Fruit fly (Drosophila melanogaster) whole organism, embryonic: ENCODE measurements around the gene Lrch.

Experiments used
- ATbp ChIP-seq: fragments of 200-800 bp; sonication (Bioruptor generic); optimal IDR thresholded peaks from 2 replicates; lab custom pipeline; 2017; ENCODE audit warnings: missing biosample characterization, mild to moderate bottlenecking, missing genetic modification characterization, missing genetic modification reagents
- Adf1 ChIP-seq: fragments of 200-800 bp; sonication (Bioruptor generic); IDR thresholded peaks from 2 replicates; pipeline ENCODE4 v1.3.6; 2022; ENCODE audit warnings: missing biosample characterization, missing genetic modification characterization
- Aef1 ChIP-seq: fragments of 200-800 bp; sonication (Bioruptor generic); IDR thresholded peaks from 3 replicates; pipeline ENCODE4 v1.3.6; 2022; ENCODE audit warnings: missing biosample characterization, missing genetic modification characterization
- CG10959 ChIP-seq: fragments of 200-800 bp; sonication (Bioruptor generic); IDR thresholded peaks from 2 replicates; pipeline ENCODE4 v1.3.6; 2022; ENCODE audit warnings: missing biosample characterization, missing genetic modification characterization
- CG14014 ChIP-seq: fragments of 200-800 bp; sonication (Bioruptor generic); IDR thresholded peaks from 2 replicates; pipeline ENCODE4 v1.3.6; 2022; ENCODE audit warnings: missing biosample characterization, missing genetic modification characterization
- CG17829 ChIP-seq: fragments of 200-800 bp; optimal IDR thresholded peaks from 2 replicates; lab custom pipeline; 2019; ENCODE audit warnings: missing biosample characterization, mild to moderate bottlenecking, missing genetic modification characterization, moderate library complexity
- CG18262 ChIP-seq: fragments of 200-800 bp; optimal IDR thresholded peaks from 3 replicates; lab custom pipeline; 2019; ENCODE audit warnings: missing biosample characterization, mild to moderate bottlenecking, missing genetic modification characterization, moderate library complexity
- CG18764 ChIP-seq: fragments of 200-800 bp; sonication (Bioruptor generic); optimal IDR thresholded peaks from 3 replicates; lab custom pipeline; 2016; ENCODE audit warnings: missing biosample characterization, missing genetic modification characterization
- CG2116 ChIP-seq: fragments of 200-800 bp; sonication (Bioruptor generic); optimal IDR thresholded peaks from 3 replicates; lab custom pipeline; 2018; ENCODE audit warnings: missing biosample characterization, mild to moderate bottlenecking, missing genetic modification characterization
- CG30403 ChIP-seq: fragments of 200-800 bp; sonication (Bioruptor generic); optimal IDR thresholded peaks from 3 replicates; lab custom pipeline; 2016; ENCODE audit warnings: missing biosample characterization, missing genetic modification characterization
- CG3065 ChIP-seq: fragments of 200-800 bp; sonication (Bioruptor generic); optimal IDR thresholded peaks from 2 replicates; lab custom pipeline; 2016; ENCODE audit warnings: missing biosample characterization, missing genetic modification characterization
- CG31388 ChIP-seq: fragments of 200-800 bp; sonication (Bioruptor generic); optimal IDR thresholded peaks from 2 replicates; lab custom pipeline; 2016; ENCODE audit warnings: missing biosample characterization, missing genetic modification characterization
- CG33213 ChIP-seq: fragments of 200-800 bp; sonication (Bioruptor generic); optimal IDR thresholded peaks from 3 replicates; lab custom pipeline; 2016; ENCODE audit warnings: missing biosample characterization, missing genetic modification characterization
- CG34422 ChIP-seq: fragments of 200-800 bp; sonication (Bioruptor generic); IDR thresholded peaks from 3 replicates; pipeline ENCODE4 v1.3.6; 2022; ENCODE audit warnings: missing biosample characterization, missing genetic modification characterization
- CG3847 ChIP-seq: fragments of 200-800 bp; sonication (Bioruptor generic); IDR thresholded peaks from 2 replicates; pipeline ENCODE4 v1.3.6; 2022; ENCODE audit warnings: missing biosample characterization, missing genetic modification characterization
- CG4328 ChIP-seq: fragments of 200-800 bp; sonication (Bioruptor generic); optimal IDR thresholded peaks from 3 replicates; lab custom pipeline; 2017; ENCODE audit warnings: missing biosample characterization, missing genetic modification reagents, missing genetic modification characterization
- CG43689 ChIP-seq: fragments of 200-800 bp; sonication (Bioruptor generic); IDR thresholded peaks from 2 replicates; pipeline ENCODE4 v1.3.6; 2022; ENCODE audit warnings: missing biosample characterization, missing genetic modification characterization
- CG8924 ChIP-seq: fragments of 200-800 bp; optimal IDR thresholded peaks from 3 replicates; lab custom pipeline; 2019; ENCODE audit warnings: missing biosample characterization, mild to moderate bottlenecking, missing genetic modification characterization, moderate library complexity
- CG9215 ChIP-seq: fragments of 200-800 bp; sonication (Bioruptor generic); IDR thresholded peaks from 2 replicates; pipeline ENCODE4 v1.3.6; 2022; ENCODE audit warnings: missing biosample characterization, missing genetic modification characterization
- CG9797 ChIP-seq: fragments of 200-800 bp; sonication (Bioruptor generic); optimal IDR thresholded peaks from 3 replicates; lab custom pipeline; 2018; ENCODE audit warnings: missing biosample characterization, mild to moderate bottlenecking, missing genetic modification characterization
- CG9932 ChIP-seq: fragments of 200-800 bp; sonication (Bioruptor generic); IDR thresholded peaks from 2 replicates; pipeline ENCODE4 v1.3.6; 2022; ENCODE audit warnings: missing biosample characterization, missing genetic modification characterization
- Dip3 ChIP-seq: fragments of 200-800 bp; sonication (Bioruptor generic); optimal IDR thresholded peaks from 3 replicates; lab custom pipeline; 2016; ENCODE audit warnings: missing biosample characterization, missing genetic modification characterization
- Doc2 ChIP-seq: fragments of 200-800 bp; sonication (Bioruptor generic); IDR thresholded peaks from 2 replicates; pipeline ENCODE4 v1.3.6; 2022; ENCODE audit warnings: missing biosample characterization, missing genetic modification characterization
- Dp ChIP-seq: fragments of 200-800 bp; sonication (Bioruptor generic); optimal IDR thresholded peaks from 2 replicates; lab custom pipeline; 2018; ENCODE audit warnings: missing biosample characterization, mild to moderate bottlenecking, missing genetic modification characterization, moderate library complexity
- Hmx ChIP-seq: fragments of 200-800 bp; sonication (Bioruptor generic); optimal IDR thresholded peaks from 2 replicates; lab custom pipeline; 2016; ENCODE audit warnings: missing biosample characterization, missing genetic modification characterization
- Mad ChIP-seq: fragments of 200-800 bp; sonication (Bioruptor generic); optimal IDR thresholded peaks from 2 replicates; lab custom pipeline; 2016; ENCODE audit warnings: missing biosample characterization, missing genetic modification characterization
- Stat92E ChIP-seq, 3 experiments: fragments of >200 bp in 2 of 3; fragments of 200-800 bp in 1 of 3; sonication (Bioruptor generic) in 1 of 3; optimal IDR thresholded peaks; 2 replicates each; lab custom pipeline; 2017 to 2019; ENCODE audit warnings: missing biosample characterization in 3 of 3, missing genetic modification characterization in 3 of 3, mild to moderate bottlenecking in 1 of 3, moderate library complexity in 1 of 3
- Xrp1 ChIP-seq: fragments of 200-800 bp; sonication (Bioruptor generic); IDR thresholded peaks from 2 replicates; pipeline ENCODE4 v1.3.6; 2022; ENCODE audit warnings: missing biosample characterization, missing genetic modification characterization
- chm ChIP-seq: fragments of 200-800 bp; sonication (Bioruptor generic); IDR thresholded peaks from 2 replicates; pipeline ENCODE4 v1.3.6; 2022; ENCODE audit warnings: missing biosample characterization, missing genetic modification characterization
- ham ChIP-seq: fragments of 200-800 bp; sonication (Bioruptor generic); IDR thresholded peaks from 2 replicates; pipeline ENCODE4 v1.3.6; 2022; ENCODE audit warnings: missing biosample characterization, missing genetic modification characterization
- kni ChIP-seq: fragments of 200-800 bp; sonication (Bioruptor generic); optimal IDR thresholded peaks from 3 replicates; lab custom pipeline; 2017; ENCODE audit warnings: mild to moderate bottlenecking, missing biosample characterization, missing genetic modification reagents, missing genetic modification characterization
- lola ChIP-seq, 3 experiments: fragments of >200 bp in 2 of 3; fragments of 200-800 bp in 1 of 3; sonication (Bioruptor generic) in 1 of 3; optimal IDR thresholded peaks; 2 replicates each; lab custom pipeline; 2017 to 2019; ENCODE audit warnings: missing biosample characterization in 3 of 3, missing genetic modification characterization in 3 of 3, mild to moderate bottlenecking in 1 of 3, moderate library complexity in 1 of 3
- nerfin-1 ChIP-seq: fragments of 200-800 bp; sonication (Bioruptor generic); optimal IDR thresholded peaks from 3 replicates; lab custom pipeline; 2019; ENCODE audit warnings: missing biosample characterization, mild to moderate bottlenecking, missing genetic modification characterization, moderate library complexity
- nerfin-2 ChIP-seq: fragments of 200-800 bp; sonication (Bioruptor generic); IDR thresholded peaks from 2 replicates; pipeline ENCODE4 v1.3.6; 2022; ENCODE audit warnings: missing biosample characterization, missing genetic modification characterization; ENCODE audit not compliant: partially characterized antibody
- phol ChIP-seq: fragments of 200-800 bp; sonication (Bioruptor generic); optimal IDR thresholded peaks from 3 replicates; lab custom pipeline; 2018; ENCODE audit warnings: missing biosample characterization, mild to moderate bottlenecking, missing genetic modification characterization, moderate library complexity
- row ChIP-seq: fragments of 200-800 bp; sonication (Bioruptor generic); IDR thresholded peaks from 3 replicates; pipeline ENCODE4 v1.3.6; 2022; ENCODE audit warnings: missing biosample characterization, missing genetic modification characterization
- salm ChIP-seq: fragments of 200-800 bp; sonication (Bioruptor generic); optimal IDR thresholded peaks from 2 replicates; lab custom pipeline; 2018; ENCODE audit warnings: missing biosample characterization, mild to moderate bottlenecking, missing genetic modification characterization
- sd ChIP-seq: fragments of 200-800 bp; sonication (Bioruptor generic); optimal IDR thresholded peaks from 3 replicates; lab custom pipeline; 2018; ENCODE audit warnings: missing biosample characterization, mild to moderate bottlenecking, missing genetic modification characterization, moderate library complexity
- sr ChIP-seq: fragments of 200-800 bp; sonication (Bioruptor generic); IDR thresholded peaks from 3 replicates; pipeline ENCODE4 v1.3.6; 2022; ENCODE audit warnings: missing biosample characterization, missing genetic modification characterization
- stwl ChIP-seq: fragments of 200-800 bp; sonication (Bioruptor generic); optimal IDR thresholded peaks from 3 replicates; lab custom pipeline; 2018; ENCODE audit warnings: missing biosample characterization, mild to moderate bottlenecking, missing genetic modification characterization, moderate library complexity
- zfh2 ChIP-seq: fragments of 200-800 bp; sonication (Bioruptor generic); optimal IDR thresholded peaks from 2 replicates; lab custom pipeline; 2016; ENCODE audit warnings: missing biosample characterization, missing genetic modification characterization

Gene Lrch

DNA sequence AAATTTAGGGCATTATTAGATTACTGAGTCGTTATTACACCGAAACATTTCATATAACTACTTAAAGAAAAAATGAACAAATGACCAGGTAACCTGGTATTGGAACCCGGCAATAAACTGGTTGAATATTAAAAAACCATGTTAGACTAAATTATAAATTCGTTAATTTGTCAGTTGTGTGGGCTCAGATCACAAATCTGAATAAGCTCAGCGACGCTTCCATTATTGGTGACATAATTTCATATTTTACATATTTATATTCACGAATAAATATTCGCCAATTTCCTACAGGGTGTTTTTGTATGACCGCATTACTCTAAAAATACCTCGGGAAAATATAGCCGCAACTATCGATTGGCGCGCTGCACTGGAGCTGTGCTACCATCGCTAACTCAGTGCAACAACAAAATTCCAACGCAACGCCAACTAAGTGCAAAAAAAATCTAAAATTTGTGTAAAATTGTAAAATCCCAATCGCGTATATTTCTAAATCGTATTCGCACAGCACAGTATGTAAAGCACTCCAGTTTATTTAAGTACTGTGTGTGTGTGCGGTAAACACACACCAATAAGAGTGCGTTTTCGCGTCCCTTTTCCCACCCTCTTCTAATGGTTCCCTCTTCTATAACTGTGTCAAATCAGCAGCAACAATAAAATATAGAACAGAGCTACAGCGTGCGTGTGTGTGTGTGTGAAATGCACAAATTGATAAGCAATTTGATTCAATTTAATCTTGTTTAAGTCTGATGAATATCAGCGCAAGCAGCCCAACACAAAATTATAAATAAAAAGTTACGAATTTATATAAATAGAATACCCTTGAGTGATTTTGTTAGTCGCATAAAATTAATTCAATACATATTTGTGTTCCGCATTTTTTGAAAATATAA is 661 bp upstream of the Lrch start, which contains the start of gene CLIP-190 (continued):
- TF ChIP-seq CG33213: peak; percentile 47
- no peak for TF ChIP-seq ATbp (GFP tag; lab: Kevin White, UChicago)
- TF ChIP-seq Doc2 (GFP tag; lab: Robert Waterston, UW): no peak
- TF ChIP-seq Stat92E (GFP tag; optimal IDR thresholded peaks at IDR 0.05; lab: Kevin White, UChicago): no peak
- TF ChIP-seq CG43689 (GFP tag; lab: Robert Waterston, UW): no peak
- no peak for TF ChIP-seq Hmx
- no peak for TF ChIP-seq CG18764 (GFP tag; lab: Kevin White, UChicago)
- TF ChIP-seq Adf1 (GFP tag; lab: Robert Waterston, UW): no peak
- no peak for TF ChIP-seq CG9215 (GFP tag; lab: Robert Waterston, UW)
- no peak for TF ChIP-seq CG17829 (tag; lab: Kevin White, UChicago)
- TF ChIP-seq CG2116 (GFP tag; lab: Kevin White, UChicago): peak; percentile 90
- peak; percentile 89 for TF ChIP-seq Aef1 (GFP tag; lab: Robert Waterston, UW)
- no peak for TF ChIP-seq CG31388 (GFP tag; lab: Kevin White, UChicago)
- peak; percentile 87 for TF ChIP-seq row (GFP tag; lab: Robert Waterston, UW)
- peak; percentile 4 for TF ChIP-seq zfh2
- peak; percentile 52 for TF ChIP-seq CG9797 (GFP tag; lab: Kevin White, UChicago)
- no peak for TF ChIP-seq Xrp1
- peak; percentile 58 for TF ChIP-seq Dp (GFP tag; lab: Kevin White, UChicago)
- peak; percentile 29 for TF ChIP-seq CG3065 (GFP tag; lab: Kevin White, UChicago)
- no peak for TF ChIP-seq lola (GFP tag; optimal IDR thresholded peaks at IDR 0.05; lab: Kevin White, UChicago)
- peak; percentile 21 for TF ChIP-seq CG8924
- TF ChIP-seq CG30403: peak; percentile 27
- peak; percentile 28 for TF ChIP-seq nerfin-2
- TF ChIP-seq CG18262: peak; percentile 100
- TF ChIP-seq phol: peak; percentile 11
- TF ChIP-seq sr: no peak
- TF ChIP-seq Dip3 (GFP tag; lab: Kevin White, UChicago): peak; percentile 22
- no peak for TF ChIP-seq CG10959
- peak; percentile 93 for TF ChIP-seq nerfin-1
- TF ChIP-seq kni: no peak
- TF ChIP-seq ham (GFP tag; lab: Robert Waterston, UW): no peak
- peak; percentile 13; the same call in 1 of the 2 replicates for TF ChIP-seq CG3847
- no peak for TF ChIP-seq chm (GFP tag; lab: Robert Waterston, UW)
- TF ChIP-seq CG9932: peak; percentile 68
- peak; percentile 70; the same call in 2 of the 3 replicates for TF ChIP-seq CG34422 (GFP tag; lab: Robert Waterston, UW)
- no peak for TF ChIP-seq salm
- TF ChIP-seq Mad (GFP tag; lab: Kevin White, UChicago): no peak
- TF ChIP-seq stwl (tag; lab: Kevin White, UChicago): peak; percentile 31
- TF ChIP-seq CG14014 (GFP tag; lab: Robert Waterston, UW): no peak
- TF ChIP-seq sd: peak; percentile 56
- no peak for TF ChIP-seq CG4328 (GFP tag; lab: Kevin White, UChicago)
